Worm (Caenorhabditis elegans) whole organism, L4 larva: ENCODE measurements around the gene ssu-2.
A peak's percentile ranks its signal among the peaks of the same experiment; 100 is the strongest.

ENCODE experiments used
- D1046.2 ChIP-seq: fragments of 200-800 bp; sonication (Bioruptor generic); IDR thresholded peaks from 2 replicates; pipeline ENCODE4 v1.3.6; 2022; ENCODE audit warnings: missing genetic modification characterization, missing compliant biosample characterization
- F10B5.3 ChIP-seq: sonication (generic microtip); optimal IDR thresholded peaks from 2 replicates; lab custom pipeline; 2016; ENCODE audit warnings: mild to moderate bottlenecking, missing genetic modification characterization, missing compliant biosample characterization
- F26F4.8 ChIP-seq: fragments of 200-800 bp; sonication (Bioruptor generic); conservative IDR thresholded peaks from 2 replicates; pipeline ENCODE4 v1.3.6; 2022; ENCODE audit warnings: missing genetic modification characterization, missing compliant biosample characterization
- F37D6.2 ChIP-seq: sonication (generic microtip); optimal IDR thresholded peaks from 2 replicates; lab custom pipeline; 2016; ENCODE audit warnings: mild to moderate bottlenecking, missing genetic modification characterization, missing compliant biosample characterization
- T20F7.1 ChIP-seq: fragments of 200-800 bp; sonication (Bioruptor generic); optimal IDR thresholded peaks from 2 replicates; lab custom pipeline; 2018; ENCODE audit warnings: mild to moderate bottlenecking, missing genetic modification characterization, missing compliant biosample characterization
- Y105C5A.15 ChIP-seq: fragments of 200-800 bp; sonication (Bioruptor generic); IDR thresholded peaks from 2 replicates; pipeline ENCODE4 v1.3.6; 2022; ENCODE audit warnings: missing genetic modification characterization, missing compliant biosample characterization
- Y75B8A.6 ChIP-seq: fragments of 200-800 bp; sonication (Bioruptor generic); IDR thresholded peaks from 2 replicates; pipeline ENCODE4 v1.3.6; 2022; ENCODE audit warnings: missing genetic modification reagents, missing genetic modification characterization, missing compliant biosample characterization
- aha-1 ChIP-seq: fragments of 150-350 bp; peaks from one replicate; lab custom pipeline; 2014; ENCODE audit warnings: missing biosample characterization, missing genetic modification characterization
- aly-2 ChIP-seq: sonication (generic microtip); optimal IDR thresholded peaks from 2 replicates; lab custom pipeline; 2018; ENCODE audit warnings: missing biosample characterization, missing genetic modification characterization
- arid-1 ChIP-seq: fragments of 200-800 bp; sonication (Bioruptor generic); conservative IDR thresholded peaks from 2 replicates; pipeline ENCODE4 v1.3.6; 2022; ENCODE audit warnings: missing genetic modification reagents, missing genetic modification characterization, missing compliant biosample characterization
- ceh-20 ChIP-seq: fragments of 200-800 bp; sonication (Bioruptor generic); IDR thresholded peaks from 2 replicates; pipeline ENCODE4 v1.3.6; 2022; ENCODE audit warnings: missing genetic modification reagents, missing genetic modification characterization, missing compliant biosample characterization
- ceh-28 ChIP-seq: fragments of 150-350 bp; optimal IDR thresholded peaks from 2 replicates; lab custom pipeline; 2014; ENCODE audit warnings: missing biosample characterization, missing genetic modification reagents, missing genetic modification characterization
- ceh-32 ChIP-seq: sonication (generic microtip); optimal IDR thresholded peaks from 2 replicates; lab custom pipeline; 2016; ENCODE audit warnings: mild to moderate bottlenecking, missing genetic modification characterization, missing compliant biosample characterization; ENCODE audit not compliant: poor library complexity
- ceh-82 ChIP-seq: sonication (generic microtip); optimal IDR thresholded peaks from 2 replicates; lab custom pipeline; 2017; ENCODE audit warnings: missing biosample characterization, missing genetic modification characterization
- ctbp-1 ChIP-seq: fragments of 200-800 bp; sonication (Bioruptor generic); IDR thresholded peaks from 2 replicates; pipeline ENCODE4 v1.3.6; 2022; ENCODE audit warnings: missing genetic modification reagents, missing genetic modification characterization, missing compliant biosample characterization
- daf-16 ChIP-seq, 3 experiments: sonication (generic microtip); optimal IDR thresholded peaks; 2 replicates each; lab custom pipeline; 2016 to 2017; ENCODE audit warnings: missing genetic modification characterization in 3 of 3, missing genetic modification reagents in 3 of 3, mild to moderate bottlenecking in 2 of 3, missing compliant biosample characterization in 2 of 3, missing biosample characterization in 1 of 3, moderate library complexity in 1 of 3
- daf-8 ChIP-seq: fragments of 200-800 bp; sonication (Bioruptor generic); IDR thresholded peaks from 2 replicates; pipeline ENCODE4 v1.3.6; 2022; ENCODE audit warnings: missing genetic modification characterization, missing compliant biosample characterization
- dpl-1 ChIP-seq: fragments of 150-350 bp; optimal IDR thresholded peaks from 2 replicates; lab custom pipeline; 2014; ENCODE audit warnings: missing biosample characterization, missing genetic modification reagents, missing genetic modification characterization
- egl-43 ChIP-seq: fragments of 200-800 bp; sonication (Bioruptor generic); IDR thresholded peaks from 2 replicates; pipeline ENCODE4 v1.3.6; 2022; ENCODE audit warnings: missing genetic modification reagents, missing genetic modification characterization, missing compliant biosample characterization
- fkh-10 ChIP-seq: fragments of 150-350 bp; optimal IDR thresholded peaks from 2 replicates; lab custom pipeline; 2014; ENCODE audit warnings: missing biosample characterization, missing genetic modification reagents, missing genetic modification characterization
- gei-8 ChIP-seq: fragments of 200-800 bp; sonication (Bioruptor generic); optimal IDR thresholded peaks from 2 replicates; lab custom pipeline; 2018; ENCODE audit warnings: mild to moderate bottlenecking, missing genetic modification characterization, missing compliant biosample characterization
- hmg-1.1 ChIP-seq: fragments of 200-800 bp; sonication (Bioruptor generic); IDR thresholded peaks from 2 replicates; pipeline ENCODE4 v1.3.6; 2022; ENCODE audit warnings: missing genetic modification reagents, missing genetic modification characterization, missing compliant biosample characterization
- lin-1 ChIP-seq: fragments of 200-800 bp; sonication (Bioruptor generic); IDR thresholded peaks from 2 replicates; pipeline ENCODE4 v1.3.6; 2022; ENCODE audit warnings: missing genetic modification reagents, missing genetic modification characterization, missing compliant biosample characterization
- lin-38 ChIP-seq: fragments of 200-800 bp; sonication (Bioruptor generic); IDR thresholded peaks from 2 replicates; pipeline ENCODE4 v1.3.6; 2022; ENCODE audit warnings: missing genetic modification reagents, missing genetic modification characterization, missing compliant biosample characterization
- lir-3 ChIP-seq: sonication (generic microtip); optimal IDR thresholded peaks from 2 replicates; lab custom pipeline; 2016; ENCODE audit warnings: mild to moderate bottlenecking, missing genetic modification characterization, missing compliant biosample characterization
- lsy-2 ChIP-seq, 2 experiments: fragments of 150-350 bp in 1 of 2; sonication (generic microtip) in 1 of 2; optimal IDR thresholded peaks; 2 replicates each; lab custom pipeline; 2014 to 2017; ENCODE audit warnings: missing biosample characterization in 2 of 2, missing genetic modification characterization in 2 of 2
- madf-9 ChIP-seq: fragments of 200-800 bp; sonication (Bioruptor generic); conservative IDR thresholded peaks from 2 replicates; pipeline ENCODE4 v1.3.6; 2022; ENCODE audit warnings: missing genetic modification reagents, missing genetic modification characterization, missing compliant biosample characterization
- mdl-1 ChIP-seq, 2 experiments: fragments of 150-350 bp in 1 of 2; sonication (generic microtip) in 1 of 2; optimal IDR thresholded peaks; 2 replicates each; lab custom pipeline; 2014 to 2017; ENCODE audit warnings: missing biosample characterization in 2 of 2, missing genetic modification characterization in 2 of 2
- mep-1 ChIP-seq: fragments of 150-350 bp; sonication (generic microtip); optimal IDR thresholded peaks from 3 replicates; lab custom pipeline; 2014; ENCODE audit warnings: missing biosample characterization, missing genetic modification characterization
- mxl-2 ChIP-seq: fragments of 200-800 bp; sonication (Bioruptor generic); conservative IDR thresholded peaks from 2 replicates; pipeline ENCODE4 v1.3.6; 2022; ENCODE audit warnings: missing genetic modification reagents, missing genetic modification characterization, missing compliant biosample characterization
- mxl-3 ChIP-seq: fragments of 200-800 bp; sonication (Bioruptor generic); optimal IDR thresholded peaks from 2 replicates; lab custom pipeline; 2018; ENCODE audit warnings: mild to moderate bottlenecking, missing genetic modification characterization, missing compliant biosample characterization
- nhr-10 ChIP-seq: fragments of 150-350 bp; optimal IDR thresholded peaks from 2 replicates; lab custom pipeline; 2014; ENCODE audit warnings: missing biosample characterization, missing genetic modification characterization
- nhr-11 ChIP-seq: fragments of 150-350 bp; optimal IDR thresholded peaks from 2 replicates; lab custom pipeline; 2014; ENCODE audit warnings: missing biosample characterization, missing genetic modification characterization
- nhr-111 ChIP-seq: fragments of 200-800 bp; sonication (Bioruptor generic); optimal IDR thresholded peaks from 2 replicates; lab custom pipeline; 2018; ENCODE audit warnings: mild to moderate bottlenecking, missing genetic modification characterization, missing compliant biosample characterization
- nhr-48 ChIP-seq: sonication (generic microtip); optimal IDR thresholded peaks from 2 replicates; lab custom pipeline; 2016; ENCODE audit warnings: mild to moderate bottlenecking, missing genetic modification characterization, missing compliant biosample characterization
- nhr-77 ChIP-seq: fragments of 150-350 bp; optimal IDR thresholded peaks from 2 replicates; lab custom pipeline; 2014; ENCODE audit warnings: missing biosample characterization, missing genetic modification characterization
- pha-4 ChIP-seq, 2 experiments: fragments of 150-350 bp in 1 of 2; fragments of 200-800 bp in 1 of 2; sonication (Bioruptor generic) in 1 of 2; IDR thresholded peaks in 1 of 2; optimal IDR thresholded peaks in 1 of 2; 2 replicates each; pipeline versions ENCODE4 v1.3.6 to Lab custom; 2014 to 2022; ENCODE audit warnings: missing genetic modification characterization in 2 of 2, missing genetic modification reagents in 2 of 2, missing biosample characterization in 1 of 2, missing compliant biosample characterization in 1 of 2
- pqm-1 ChIP-seq: sonication (generic microtip); optimal IDR thresholded peaks from 2 replicates; lab custom pipeline; 2017; ENCODE audit warnings: missing biosample characterization, missing genetic modification characterization
- rbr-2 ChIP-seq: sonication (generic microtip); optimal IDR thresholded peaks from 2 replicates; lab custom pipeline; 2016; ENCODE audit warnings: missing genotype, missing genetic modification characterization, missing compliant biosample characterization
- saeg-2 ChIP-seq: fragments of 200-800 bp; sonication (Bioruptor generic); IDR thresholded peaks from 2 replicates; pipeline ENCODE4 v1.3.6; 2022; ENCODE audit warnings: missing genetic modification reagents, missing genetic modification characterization, missing compliant biosample characterization
- sdz-12 ChIP-seq: fragments of 200-800 bp; sonication (Bioruptor generic); optimal IDR thresholded peaks from 2 replicates; lab custom pipeline; 2018; ENCODE audit warnings: mild to moderate bottlenecking, missing genetic modification characterization, missing compliant biosample characterization
- skn-1 ChIP-seq: fragments of 150-350 bp; optimal IDR thresholded peaks from 2 replicates; lab custom pipeline; 2014; ENCODE audit warnings: missing biosample characterization, missing genetic modification characterization
- spr-3 ChIP-seq: fragments of 200-800 bp; sonication (Bioruptor generic); optimal IDR thresholded peaks from 2 replicates; lab custom pipeline; 2018; ENCODE audit warnings: mild to moderate bottlenecking, missing genetic modification characterization, missing compliant biosample characterization
- tra-1 ChIP-seq: fragments of 200-800 bp; sonication (Bioruptor generic); IDR thresholded peaks from 2 replicates; pipeline ENCODE4 v1.3.6; 2022; ENCODE audit warnings: missing genetic modification reagents, missing genetic modification characterization, missing compliant biosample characterization
- unc-130 ChIP-seq: sonication (generic microtip); optimal IDR thresholded peaks from 2 replicates; lab custom pipeline; 2016; ENCODE audit warnings: missing genetic modification reagents, missing genetic modification characterization, missing compliant biosample characterization
- unc-62 ChIP-seq, 3 experiments: fragments of 150-350 bp in 1 of 3; sonication (generic microtip); optimal IDR thresholded peaks in 2 of 3; peaks in 1 of 3; 1 replicate in 1 of 3; 2 replicates in 2 of 3; lab custom pipeline; 2014 to 2017; ENCODE audit warnings: missing biosample characterization in 3 of 3, missing genetic modification characterization in 3 of 3, missing genetic modification reagents in 3 of 3, missing genotype in 1 of 3
- vab-7 ChIP-seq: fragments of 200-800 bp; sonication (Bioruptor generic); IDR thresholded peaks from 2 replicates; pipeline ENCODE4 v1.3.6; 2022; ENCODE audit warnings: missing genetic modification reagents, missing genetic modification characterization, missing compliant biosample characterization
- zfp-3 ChIP-seq: fragments of 200-800 bp; sonication (Bioruptor generic); conservative IDR thresholded peaks from 2 replicates; pipeline ENCODE4 v1.3.6; 2022; ENCODE audit warnings: missing genetic modification reagents, missing genetic modification characterization, missing compliant biosample characterization

Gene ssu-2

DNA sequence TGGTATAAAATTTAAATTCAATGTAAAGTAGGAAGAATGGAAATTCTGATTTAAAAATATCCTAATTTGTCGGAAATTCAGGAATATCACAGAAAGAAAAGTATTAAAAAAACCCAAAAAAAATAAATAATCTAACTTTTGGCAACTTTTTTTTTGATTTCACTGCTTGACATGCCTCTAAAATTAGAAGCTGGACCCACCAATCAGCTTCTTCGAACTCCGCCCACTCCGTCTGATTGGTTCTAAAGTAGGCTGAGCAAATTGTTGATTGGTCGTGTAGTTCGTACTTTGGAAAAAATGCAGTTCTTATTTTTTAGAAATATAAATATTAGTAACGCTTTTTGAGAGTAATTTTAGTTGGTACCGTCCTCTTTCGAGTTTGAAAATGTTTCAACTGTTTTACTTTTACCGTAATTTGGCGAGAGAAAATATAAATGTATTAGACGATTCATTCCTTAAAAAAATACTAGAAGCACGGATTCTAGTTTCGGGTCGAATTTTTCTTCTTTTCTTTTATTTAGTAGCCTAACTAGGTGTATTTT lies 4.9 kb downstream of the ssu-2 start:
- TF ChIP-seq nhr-111 (GFP tag; lab: Kevin White, UChicago) = no peak
- TF ChIP-seq F26F4.8 (GFP tag; lab: Robert Waterston, UW) = no peak
- TF ChIP-seq aly-2 = no peak
- TF ChIP-seq skn-1 = no peak
- peak in 1 of 2 experiments; percentile 93 for TF ChIP-seq unc-62 (GFP tag; optimal IDR thresholded peaks at IDR 0.05 in 1 of 2; lab: Kevin White, UChicago)
- TF ChIP-seq unc-62 (tag; optimal IDR thresholded peaks at IDR 0.05; lab: Kevin White, UChicago) = no peak
- TF ChIP-seq aha-1 (tag; lab: Kevin White, UChicago) = peak; percentile 66

DNA sequence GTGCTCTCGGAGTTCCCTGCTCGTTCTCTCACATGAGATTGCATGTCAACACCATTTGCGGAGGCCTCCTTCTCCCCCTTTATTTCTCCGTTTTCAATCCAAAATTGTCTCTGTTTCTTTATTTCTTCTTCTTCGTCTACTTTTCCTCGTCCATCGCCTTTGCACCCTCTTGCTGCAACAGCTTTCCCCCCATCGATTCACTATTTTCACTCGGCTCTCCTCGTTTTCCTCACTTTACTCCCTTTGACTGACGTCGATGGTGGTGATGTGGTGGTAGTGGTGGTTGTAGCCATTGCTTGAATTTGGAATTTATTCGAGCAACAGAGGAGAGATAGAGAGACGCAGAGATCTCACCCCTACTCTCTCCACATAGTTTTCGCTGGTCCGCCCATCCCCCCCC lies 10.6 kb downstream of the ssu-2 start:
- TF ChIP-seq mxl-3 = no peak
- peak; percentile 64; the same call in 1 of the 2 replicates for TF ChIP-seq hmg-1.1 (GFP tag; lab: Robert Waterston, UW)
- no peak for TF ChIP-seq F10B5.3
- TF ChIP-seq daf-8 (GFP tag; lab: Robert Waterston, UW) = no peak
- peak; percentile 30 to 70 for TF ChIP-seq lsy-2 (tag; optimal IDR thresholded peaks at IDR 0.05; lab: Kevin White, UChicago)
- peak; percentile 56 for TF ChIP-seq mep-1 (tag; lab: Kevin White, UChicago)
- no peak for TF ChIP-seq egl-43 (GFP tag; lab: Robert Waterston, UW)
- no peak for TF ChIP-seq sdz-12 (GFP tag; lab: Kevin White, UChicago)
- no peak for TF ChIP-seq lir-3 (tag; lab: Kevin White, UChicago)
- TF ChIP-seq arid-1 (GFP tag; lab: Robert Waterston, UW) = no peak
- peak; percentile 71 for TF ChIP-seq rbr-2 (tag; lab: Kevin White, UChicago)
- no peak for TF ChIP-seq nhr-111 (GFP tag; lab: Kevin White, UChicago)
- peak; percentile 15 for TF ChIP-seq ceh-28
- TF ChIP-seq ceh-20 (GFP tag; lab: Robert Waterston, UW) = 0 out of 2 replicates have a peak, but pooled peaks have one; percentile 37
- TF ChIP-seq Y75B8A.6 (GFP tag; lab: Robert Waterston, UW) = no peak
- peak; percentile 89 for TF ChIP-seq fkh-10 (GFP tag; lab: Kevin White, UChicago)
- TF ChIP-seq T20F7.1 = no peak
- no peak for TF ChIP-seq unc-130 (GFP tag; lab: Kevin White, UChicago)
- TF ChIP-seq spr-3 (GFP tag; lab: Kevin White, UChicago) = no peak
- TF ChIP-seq madf-9 (GFP tag; lab: Robert Waterston, UW) = no peak; the same call in 1 of the 2 replicates
- TF ChIP-seq nhr-11 (tag; lab: Kevin White, UChicago) = peak; percentile 27
- TF ChIP-seq aha-1 (tag; lab: Kevin White, UChicago) = peak; percentile 93
- TF ChIP-seq ceh-32 (tag; lab: Kevin White, UChicago) = no peak
- TF ChIP-seq nhr-48 (tag; lab: Kevin White, UChicago) = no peak
- TF ChIP-seq gei-8 (GFP tag; lab: Kevin White, UChicago) = no peak
- peak; percentile 77 for TF ChIP-seq ctbp-1
- no peak for TF ChIP-seq pha-4 (GFP tag; IDR thresholded peaks at IDR 0.05; lab: Robert Waterston, UW)
- no peak for TF ChIP-seq pha-4 (tag; optimal IDR thresholded peaks at IDR 0.05; lab: Kevin White, UChicago)
- TF ChIP-seq saeg-2 (GFP tag; lab: Robert Waterston, UW) = no peak
- no peak for TF ChIP-seq mxl-2 (GFP tag; lab: Robert Waterston, UW)
- peak; percentile 3 for TF ChIP-seq dpl-1
- TF ChIP-seq nhr-10 (tag; lab: Kevin White, UChicago) = no peak
- no peak for TF ChIP-seq lin-1 (GFP tag; lab: Robert Waterston, UW)
- no peak for TF ChIP-seq Y105C5A.15 (GFP tag; lab: Robert Waterston, UW)
- TF ChIP-seq mdl-1 (tag; optimal IDR thresholded peaks at IDR 0.05; lab: Kevin White, UChicago) = peak in 1 of 2 experiments; percentile 14
- no peak for TF ChIP-seq nhr-77
- no peak for TF ChIP-seq daf-16 (GFP tag; optimal IDR thresholded peaks at IDR 0.05; lab: Kevin White, UChicago)
- no peak for TF ChIP-seq daf-16 (tag; optimal IDR thresholded peaks at IDR 0.05; lab: Kevin White, UChicago)
- TF ChIP-seq pqm-1 (tag; lab: Kevin White, UChicago) = no peak
- TF ChIP-seq ceh-82 (tag; lab: Kevin White, UChicago) = no peak
- no peak for TF ChIP-seq zfp-3
- no peak for TF ChIP-seq lin-38 (GFP tag; lab: Robert Waterston, UW)
- TF ChIP-seq F37D6.2 (tag; lab: Kevin White, UChicago) = peak; percentile 40
- TF ChIP-seq vab-7 = no peak
- no peak for TF ChIP-seq D1046.2 (GFP tag; lab: Robert Waterston, UW)
- no peak for TF ChIP-seq tra-1 (GFP tag; lab: Robert Waterston, UW)
